Fruit fly (Drosophila melanogaster) whole organism, prepupa: Measurements from ENCODE around the gene CG15308.

Experiments used
- CG11294 ChIP-seq: fragments of 200-800 bp; sonication (Bioruptor generic); IDR thresholded peaks from 2 replicates; pipeline ENCODE4 v1.3.6; 2022; ENCODE audit warnings: missing biosample characterization, missing genetic modification characterization
- CG15336 ChIP-seq: fragments of 200-800 bp; sonication (Bioruptor generic); IDR thresholded peaks from 2 replicates; pipeline ENCODE4 v1.3.6; 2022; ENCODE audit warnings: missing biosample characterization, missing genetic modification characterization
- CG1621 ChIP-seq: fragments of 200-800 bp; sonication (Bioruptor generic); optimal IDR thresholded peaks from 3 replicates; lab custom pipeline; 2018; ENCODE audit warnings: missing biosample characterization, mild to moderate bottlenecking, missing genetic modification characterization
- CG16779 ChIP-seq: fragments of 200-800 bp; sonication (Bioruptor generic); optimal IDR thresholded peaks from 3 replicates; lab custom pipeline; 2017; ENCODE audit warnings: missing biosample characterization, mild to moderate bottlenecking, missing genetic modification characterization
- CG3032 ChIP-seq: fragments of 200-800 bp; optimal IDR thresholded peaks from 2 replicates; lab custom pipeline; 2019; ENCODE audit warnings: missing biosample characterization, mild to moderate bottlenecking, missing genetic modification characterization, moderate library complexity
- CG31627 ChIP-seq: fragments of 200-800 bp; sonication (Bioruptor generic); optimal IDR thresholded peaks from 3 replicates; lab custom pipeline; 2016; ENCODE audit warnings: missing biosample characterization, missing genetic modification characterization
- CG32006 ChIP-seq: fragments of 200-800 bp; sonication (Bioruptor generic); optimal IDR thresholded peaks from 3 replicates; lab custom pipeline; 2017; ENCODE audit warnings: missing biosample characterization, mild to moderate bottlenecking, missing genetic modification characterization
- CG3919 ChIP-seq: fragments of 200-800 bp; sonication (Bioruptor generic); optimal IDR thresholded peaks from 3 replicates; lab custom pipeline; 2016; ENCODE audit warnings: missing biosample characterization, missing genetic modification characterization
- CG4318 ChIP-seq: fragments of 200-800 bp; sonication (Bioruptor generic); optimal IDR thresholded peaks from 3 replicates; lab custom pipeline; 2017; ENCODE audit warnings: missing biosample characterization, mild to moderate bottlenecking, missing genetic modification characterization
- CG6163 ChIP-seq: fragments of 200-800 bp; sonication (Bioruptor generic); IDR thresholded peaks from 3 replicates; pipeline ENCODE4 v1.3.6; 2022; ENCODE audit warnings: missing biosample characterization, missing genetic modification characterization
- CG6276 ChIP-seq: fragments of 200-800 bp; sonication (Bioruptor generic); optimal IDR thresholded peaks from 2 replicates; lab custom pipeline; 2017; ENCODE audit warnings: missing biosample characterization, mild to moderate bottlenecking, missing genetic modification characterization
- CG6808 ChIP-seq: fragments of 200-800 bp; sonication (Bioruptor generic); optimal IDR thresholded peaks from 3 replicates; lab custom pipeline; 2017; ENCODE audit warnings: missing biosample characterization, missing genetic modification characterization, mild to moderate bottlenecking, moderate library complexity, missing genetic modification reagents
- CG6854 ChIP-seq: fragments of 200-800 bp; sonication (Bioruptor generic); optimal IDR thresholded peaks from 2 replicates; lab custom pipeline; 2017; ENCODE audit warnings: missing biosample characterization, mild to moderate bottlenecking, missing genetic modification characterization
- CG7368 ChIP-seq: fragments of 200-800 bp; sonication (Bioruptor generic); optimal IDR thresholded peaks from 3 replicates; lab custom pipeline; 2016; ENCODE audit warnings: missing biosample characterization, missing genetic modification characterization
- CG8119 ChIP-seq: fragments of 200-800 bp; sonication (Bioruptor generic); IDR thresholded peaks from 3 replicates; pipeline ENCODE4 v1.3.6; 2022; ENCODE audit warnings: missing biosample characterization, missing genetic modification characterization
- CG8319 ChIP-seq: fragments of 200-800 bp; sonication (Bioruptor generic); optimal IDR thresholded peaks from 3 replicates; lab custom pipeline; 2016; ENCODE audit warnings: missing biosample characterization, missing genetic modification characterization
- Eip78C ChIP-seq: fragments of 200-800 bp; sonication (Bioruptor generic); peaks from one replicate; lab custom pipeline; 2016; ENCODE audit warnings: missing biosample characterization, missing genetic modification characterization
- Ets96B ChIP-seq: fragments of 200-800 bp; optimal IDR thresholded peaks from 2 replicates; lab custom pipeline; 2019; ENCODE audit warnings: missing biosample characterization, mild to moderate bottlenecking, missing genetic modification characterization, moderate library complexity
- Hr38 ChIP-seq: sonication (Bioruptor generic); optimal IDR thresholded peaks from 2 replicates; lab custom pipeline; 2016; ENCODE audit warnings: missing biosample characterization, missing genetic modification characterization
- Hr39 ChIP-seq: fragments of 200-800 bp; sonication (Bioruptor generic); optimal IDR thresholded peaks from 2 replicates; lab custom pipeline; 2016; ENCODE audit warnings: missing biosample characterization, missing genetic modification characterization
- Hr4 ChIP-seq: fragments of 200-800 bp; sonication (Bioruptor generic); optimal IDR thresholded peaks from 3 replicates; lab custom pipeline; 2016; ENCODE audit warnings: missing biosample characterization, missing genetic modification characterization
- Lpt ChIP-seq: fragments of 200-800 bp; sonication (Bioruptor generic); optimal IDR thresholded peaks from 3 replicates; lab custom pipeline; 2016; ENCODE audit warnings: missing biosample characterization, missing genetic modification characterization
- Met ChIP-seq: fragments of 200-800 bp; sonication (Bioruptor generic); optimal IDR thresholded peaks from 3 replicates; lab custom pipeline; 2016; ENCODE audit warnings: missing biosample characterization, missing genetic modification characterization
- Smox ChIP-seq: fragments of 200-800 bp; sonication (Bioruptor generic); optimal IDR thresholded peaks from 3 replicates; lab custom pipeline; 2016; ENCODE audit warnings: missing biosample characterization, missing genetic modification characterization
- Sox102F ChIP-seq: fragments of 200-800 bp; sonication (Bioruptor generic); optimal IDR thresholded peaks from 2 replicates; lab custom pipeline; 2016; ENCODE audit warnings: missing biosample characterization, mild to moderate bottlenecking, missing genetic modification characterization
- acj6 ChIP-seq: fragments of 200-800 bp; sonication (Bioruptor generic); optimal IDR thresholded peaks from 3 replicates; lab custom pipeline; 2016; ENCODE audit warnings: missing biosample characterization, missing genetic modification characterization
- cyc ChIP-seq: fragments of 200-800 bp; sonication (Bioruptor generic); optimal IDR thresholded peaks from 3 replicates; lab custom pipeline; 2016; ENCODE audit warnings: missing biosample characterization, missing genetic modification characterization
- eg ChIP-seq: fragments of 200-800 bp; sonication (Bioruptor generic); IDR thresholded peaks from 3 replicates; pipeline ENCODE4 v1.3.6; 2022; ENCODE audit warnings: missing biosample characterization, missing genetic modification characterization
- fd59A ChIP-seq: fragments of 200-800 bp; sonication (Bioruptor generic); optimal IDR thresholded peaks from 2 replicates; lab custom pipeline; 2017; ENCODE audit warnings: missing biosample characterization, mild to moderate bottlenecking, missing genetic modification characterization, missing genetic modification reagents
- fd85E ChIP-seq: fragments of 200-800 bp; sonication (Bioruptor generic); optimal IDR thresholded peaks from 3 replicates; lab custom pipeline; 2016; ENCODE audit warnings: missing biosample characterization, missing genetic modification characterization
- fkh ChIP-seq: fragments of 200-800 bp; sonication (Bioruptor generic); optimal IDR thresholded peaks from 3 replicates; lab custom pipeline; 2017; ENCODE audit warnings: missing biosample characterization, mild to moderate bottlenecking, missing genetic modification characterization, moderate library complexity
- lz ChIP-seq: fragments of 200-800 bp; sonication (Bioruptor generic); optimal IDR thresholded peaks from 3 replicates; lab custom pipeline; 2016; ENCODE audit warnings: missing biosample characterization, missing genetic modification characterization
- net ChIP-seq: fragments of 200-800 bp; sonication (Bioruptor generic); optimal IDR thresholded peaks from 3 replicates; lab custom pipeline; 2016; ENCODE audit warnings: missing biosample characterization, missing genetic modification characterization
- ss ChIP-seq, 2 experiments: fragments of 200-800 bp; sonication (Bioruptor generic); optimal IDR thresholded peaks; 2 replicates in 1 of 2; 3 replicates in 1 of 2; lab custom pipeline; 2017 to 2018; ENCODE audit warnings: mild to moderate bottlenecking in 2 of 2, missing biosample characterization in 2 of 2, missing genetic modification characterization in 2 of 2, moderate library complexity in 1 of 2
- vri ChIP-seq: fragments of 200-800 bp; sonication (Bioruptor generic); optimal IDR thresholded peaks from 3 replicates; lab custom pipeline; 2016; ENCODE audit warnings: missing biosample characterization, mild to moderate bottlenecking, missing genetic modification characterization

The CG15308 gene

dm6 chrX:10252745-10253144, 33.8 kb upstream of the CG15308 start:
- TF ChIP-seq fkh (no peak), ss (GFP tag; optimal IDR thresholded peaks at IDR 0.05; lab: Kevin White, UChicago) (no peak), Met (GFP tag; lab: Kevin White, UChicago) (no peak), fd85E (no peak), Smox (GFP tag; lab: Kevin White, UChicago) (no peak), eg (GFP tag; lab: Robert Waterston, UW) (no peak), fd59A (no peak), Lpt (GFP tag; lab: Kevin White, UChicago) (no peak), CG6163 (GFP tag; lab: Robert Waterston, UW) (no peak), CG3919 (GFP tag; lab: Kevin White, UChicago) (no peak), CG6808 (GFP tag; lab: Kevin White, UChicago) (no peak), CG1621 (tag; lab: Kevin White, UChicago) (no peak), Sox102F (no peak), lz (GFP tag; lab: Kevin White, UChicago) (no peak), Hr39 (GFP tag; lab: Kevin White, UChicago) (no peak), CG3032 (tag; lab: Kevin White, UChicago) (no peak), CG8319 (GFP tag; lab: Kevin White, UChicago) (no peak), CG8119 (GFP tag; lab: Robert Waterston, UW) (no peak)

dm6 chrX:10250659-10251058, 31.7 kb upstream of the CG15308 start:
- TF ChIP-seq cyc (no peak), CG15336 (GFP tag; lab: Robert Waterston, UW) (0 out of 2 replicates have a peak, but pooled peaks have one; percentile 7), CG11294 (GFP tag; lab: Robert Waterston, UW) (no peak), CG32006 (GFP tag; lab: Kevin White, UChicago) (peak; percentile 34), Eip78C (GFP tag; lab: Kevin White, UChicago) (peak; percentile 44), CG6163 (GFP tag; lab: Robert Waterston, UW) (0 out of 3 replicates have a peak, but pooled peaks have one; percentile 28)
- TF ChIP-seq, all 60 proteins: peak for 4

- TF ChIP-seq CG7368 (GFP tag; lab: Kevin White, UChicago): no peak
- TF ChIP-seq Hr4: no peak
- no peak for TF ChIP-seq CG31627 (GFP tag; lab: Kevin White, UChicago)
- TF ChIP-seq acj6 (GFP tag; lab: Kevin White, UChicago): no peak
- TF ChIP-seq CG16779 (tag; lab: Kevin White, UChicago): no peak
- no peak for TF ChIP-seq CG6854 (GFP tag; lab: Kevin White, UChicago)
- no peak for TF ChIP-seq CG4318 (GFP tag; lab: Kevin White, UChicago)
- TF ChIP-seq vri (GFP tag; lab: Kevin White, UChicago): no peak
Measured at dm6 chrX:10250017-10250416, 31.1 kb upstream of the CG15308 start.

dm6 chrX:10247366-10247765, 28.4 kb upstream of the CG15308 start:
- TF ChIP-seq Eip78C (GFP tag; lab: Kevin White, UChicago): peak; percentile 33
- no peak for TF ChIP-seq Sox102F
- no peak for TF ChIP-seq Ets96B (tag; lab: Kevin White, UChicago)
- TF ChIP-seq CG6276: peak; percentile 24
- TF ChIP-seq fkh: no peak
- TF ChIP-seq Hr38 (GFP tag; lab: Kevin White, UChicago): no peak
- no peak for TF ChIP-seq lz (GFP tag; lab: Kevin White, UChicago)
- TF ChIP-seq, all 60 proteins: peak for 2

- TF ChIP-seq net (GFP tag; lab: Kevin White, UChicago) (peak; percentile 19), CG32006 (GFP tag; lab: Kevin White, UChicago) (peak; percentile 28), Hr4 (peak; percentile 22), Eip78C (GFP tag; lab: Kevin White, UChicago) (peak; percentile 43), CG15336 (GFP tag; lab: Robert Waterston, UW) (no peak), CG8119 (GFP tag; lab: Robert Waterston, UW) (peak; percentile 24; the same call in 2 of the 3 replicates)
Measured at dm6 chrX:10244763-10245162, 25.8 kb upstream of the CG15308 start.
